Worm (Caenorhabditis elegans) whole organism, early embryonic: ENCODE results near the gene sri-53.
"Not testable (repeated sequence)": the region's sequence is repeated elsewhere in the genome, so short reads cannot be mapped to it uniquely, and the experiment has no call there.

Source experiments
- B0310.2 ChIP-seq: sonication (generic microtip); optimal IDR thresholded peaks from 2 replicates; lab custom pipeline; 2016; ENCODE audit warnings: mild to moderate bottlenecking, missing genetic modification characterization, missing compliant biosample characterization
- F13C5.2 ChIP-seq: sonication (generic microtip); optimal IDR thresholded peaks from 2 replicates; lab custom pipeline; 2017; ENCODE audit warnings: mild to moderate bottlenecking, missing genetic modification characterization, inconsistent platforms, missing compliant biosample characterization
- aly-1 ChIP-seq: sonication (generic microtip); optimal IDR thresholded peaks from 2 replicates; lab custom pipeline; 2016; ENCODE audit warnings: missing genetic modification characterization, missing compliant biosample characterization
- ama-1 ChIP-seq: fragments of 150-350 bp; optimal IDR thresholded peaks from 2 replicates; lab custom pipeline; 2014
- ceh-13 ChIP-seq: fragments of 200-800 bp; sonication (Bioruptor generic); optimal IDR thresholded peaks from 2 replicates; lab custom pipeline; 2018; ENCODE audit warnings: mild to moderate bottlenecking, missing genetic modification characterization, missing compliant biosample characterization
- ceh-36 ChIP-seq: sonication (generic microtip); optimal IDR thresholded peaks from 2 replicates; lab custom pipeline; 2016; ENCODE audit warnings: missing genetic modification characterization, inconsistent platforms, missing compliant biosample characterization
- ets-7 ChIP-seq: sonication (generic microtip); optimal IDR thresholded peaks from 2 replicates; lab custom pipeline; 2016; ENCODE audit warnings: missing genotype, missing genetic modification characterization, missing compliant biosample characterization
- flt-1 ChIP-seq: fragments of 200-800 bp; sonication (Bioruptor generic); IDR thresholded peaks from 2 replicates; pipeline ENCODE4 v1.3.6; 2022; ENCODE audit warnings: missing genetic modification characterization, missing compliant biosample characterization
- hmbx-1 ChIP-seq: sonication (generic microtip); optimal IDR thresholded peaks from 2 replicates; lab custom pipeline; 2016; ENCODE audit warnings: mild to moderate bottlenecking, missing genetic modification characterization, missing compliant biosample characterization
- hmg-4 ChIP-seq: fragments of 200-800 bp; sonication (Bioruptor generic); optimal IDR thresholded peaks from 2 replicates; lab custom pipeline; 2018; ENCODE audit warnings: mild to moderate bottlenecking, missing genetic modification characterization, missing compliant biosample characterization
- hnd-1 ChIP-seq: sonication (generic microtip); optimal IDR thresholded peaks from 2 replicates; lab custom pipeline; 2016; ENCODE audit warnings: missing genetic modification characterization, missing compliant biosample characterization
- pes-1 ChIP-seq: fragments of 200-800 bp; sonication (Bioruptor generic); IDR thresholded peaks from 2 replicates; pipeline ENCODE4 v1.3.6; 2022; ENCODE audit warnings: missing genetic modification reagents, missing genetic modification characterization, missing compliant biosample characterization
- scrt-1 ChIP-seq: fragments of 200-800 bp; sonication (Bioruptor generic); IDR thresholded peaks from 2 replicates; pipeline ENCODE4 v1.3.6; 2022; ENCODE audit warnings: missing genetic modification characterization, missing compliant biosample characterization
- sea-1 ChIP-seq: fragments of 200-800 bp; sonication (Bioruptor generic); conservative IDR thresholded peaks from 2 replicates; pipeline ENCODE4 v1.3.6; 2022; ENCODE audit warnings: missing genetic modification characterization, missing compliant biosample characterization
- tbx-11 ChIP-seq: fragments of 200-800 bp; sonication (Bioruptor generic); IDR thresholded peaks from 2 replicates; pipeline ENCODE4 v1.3.6; 2022; ENCODE audit warnings: missing genetic modification characterization, missing compliant biosample characterization
- tbx-37 ChIP-seq: fragments of 200-800 bp; sonication (Bioruptor generic); conservative IDR thresholded peaks from 2 replicates; pipeline ENCODE4 v1.3.6; 2022; ENCODE audit warnings: missing genetic modification reagents, missing genetic modification characterization, missing compliant biosample characterization
- tra-4 ChIP-seq: sonication (generic microtip); optimal IDR thresholded peaks from 2 replicates; lab custom pipeline; 2017; ENCODE audit warnings: missing genetic modification characterization, missing compliant biosample characterization

Gene sri-53

ce11 chrII:3177663-3178062 is 24.8 kb downstream of the sri-53 start, which contains the start of gene sri-40:
Gene sri-40, plus strand, starts transcription at chrII:3177963.
- TF ChIP-seq hnd-1 (tag; lab: Kevin White, UChicago); ceh-36 (tag; lab: Kevin White, UChicago); ceh-13: not testable (repeated sequence)

ce11 chrII:3172176-3172575 is 30.2 kb downstream of the sri-53 start, which contains the start of gene Y27F2A.10:
Gene Y27F2A.10, minus strand, starts transcription at chrII:3172276.
- TF ChIP-seq sea-1 (no peak), pes-1 (GFP tag; lab: Robert Waterston, UW) (no peak), B0310.2 (no peak), ama-1 (lab: Kevin White, UChicago) (no peak), ceh-36 (tag; lab: Kevin White, UChicago) (no peak), scrt-1 (GFP tag; lab: Robert Waterston, UW) (no peak)

ce11 chrII:3170089-3170488 is 32.3 kb downstream of the sri-53 start, which contains the start of gene fbxc-55:
Gene fbxc-55, minus strand, starts transcription at chrII:3170189.
- TF ChIP-seq tra-4 (tag; lab: Kevin White, UChicago) (no peak), ceh-36 (tag; lab: Kevin White, UChicago) (no peak), aly-1 (no peak)

- TF ChIP-seq B0310.2, result no peak
- no peak for TF ChIP-seq aly-1
- TF ChIP-seq hmg-4 (GFP tag; lab: Kevin White, UChicago), result no peak
- no peak for TF ChIP-seq tbx-11 (GFP tag; lab: Robert Waterston, UW)
- TF ChIP-seq ceh-13, result no peak
Measured at ce11 chrII:3158985-3159384, 43.4 kb downstream of the sri-53 start, which contains the start of gene sri-34. Gene sri-34, minus strand, starts transcription at chrII:3159085.

ce11 chrII:3156749-3157148 is 45.7 kb downstream of the sri-53 start, which contains the start of gene sri-33:
Gene sri-33, minus strand, starts transcription at chrII:3156849.
- TF ChIP-seq ets-7 (tag; lab: Kevin White, UChicago), result no peak
- no peak for TF ChIP-seq hmbx-1 (tag; lab: Kevin White, UChicago)
- no peak for TF ChIP-seq aly-1
- no peak for TF ChIP-seq tra-4 (tag; lab: Kevin White, UChicago)
- TF ChIP-seq tbx-37 (GFP tag; lab: Robert Waterston, UW), result no peak
- TF ChIP-seq flt-1 (GFP tag; lab: Robert Waterston, UW), result no peak
- TF ChIP-seq sea-1, result no peak
- no peak for TF ChIP-seq ama-1 (lab: Kevin White, UChicago)
- no peak for TF ChIP-seq F13C5.2 (tag; lab: Kevin White, UChicago)
- no peak for TF ChIP-seq B0310.2
- TF ChIP-seq ceh-13, result no peak
- no peak for TF ChIP-seq ceh-36 (tag; lab: Kevin White, UChicago)
- TF ChIP-seq hnd-1 (tag; lab: Kevin White, UChicago), result no peak
- TF ChIP-seq scrt-1 (GFP tag; lab: Robert Waterston, UW), result no peak
- no peak for TF ChIP-seq hmg-4 (GFP tag; lab: Kevin White, UChicago)
- no peak for TF ChIP-seq pes-1 (GFP tag; lab: Robert Waterston, UW)
- TF ChIP-seq tbx-11 (GFP tag; lab: Robert Waterston, UW), result no peak

ce11 chrII:3154383-3154782 is 48.0 kb downstream of the sri-53 start, which contains the start of gene sri-32:
Gene sri-32, minus strand, starts transcription at chrII:3154483.
- TF ChIP-seq flt-1 (GFP tag; lab: Robert Waterston, UW) (no peak), hmg-4 (GFP tag; lab: Kevin White, UChicago) (no peak), F13C5.2 (tag; lab: Kevin White, UChicago) (no peak), hnd-1 (tag; lab: Kevin White, UChicago) (no peak), ceh-36 (tag; lab: Kevin White, UChicago) (no peak), ets-7 (tag; lab: Kevin White, UChicago) (no peak), tbx-37 (GFP tag; lab: Robert Waterston, UW) (no peak)

- TF ChIP-seq ets-7 (tag; lab: Kevin White, UChicago) (no peak), tbx-11 (GFP tag; lab: Robert Waterston, UW) (no peak)
Measured at ce11 chrII:3151615-3152014, 50.8 kb downstream of the sri-53 start, which contains the start of the genes T10D4.14 and T10D4.19. Gene T10D4.14, minus strand, starts transcription at chrII:3151715. Gene T10D4.19, plus strand, starts transcription at chrII:3151918.
